Fruit fly (Drosophila melanogaster): ENCODE results near the gene CG10565.

DNA sequence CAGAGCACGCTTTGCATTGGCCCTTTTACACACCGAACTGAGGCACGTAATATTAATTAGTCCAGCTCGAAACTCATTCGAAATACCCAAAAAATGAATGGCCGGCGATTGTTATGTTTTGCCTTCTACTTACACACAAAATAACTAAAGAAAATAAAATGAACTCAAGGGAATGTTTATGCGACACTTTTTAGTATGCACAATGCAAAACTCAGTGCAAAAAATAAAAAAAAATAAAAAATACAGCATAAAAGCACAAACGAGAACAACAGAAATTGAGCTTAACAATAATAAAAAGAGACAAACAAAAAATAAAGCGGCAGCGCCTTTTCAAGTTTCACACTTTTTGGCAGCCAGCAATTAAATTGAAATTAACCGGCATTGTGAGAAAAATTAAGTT lies 38.8 kb downstream of the CG10565 start:
- no peak for TF ChIP-seq insv (optimal IDR thresholded peaks at IDR 0.05)
- TF ChIP-seq psq (optimal IDR thresholded peaks at IDR 0.05), result no peak
